Fruit fly (Drosophila melanogaster) whole organism, embryonic: Measurements from ENCODE around the gene CG7231.

Experiments used
- Bteb2 ChIP-seq: fragments of 200-800 bp; sonication (Bioruptor generic); optimal IDR thresholded peaks from 2 replicates; lab custom pipeline; 2016; ENCODE audit warnings: missing biosample characterization, missing genetic modification characterization
- CG10366 ChIP-seq: fragments of 200-800 bp; sonication (Bioruptor generic); IDR thresholded peaks from 2 replicates; pipeline ENCODE4 v1.3.6; 2022; ENCODE audit warnings: missing biosample characterization, missing genetic modification characterization
- CG11398 ChIP-seq: fragments of 200-800 bp; sonication (Bioruptor generic); optimal IDR thresholded peaks from 2 replicates; lab custom pipeline; 2016; ENCODE audit warnings: missing biosample characterization, missing genetic modification characterization
- CG11696 ChIP-seq: fragments of 200-800 bp; sonication (Bioruptor generic); IDR thresholded peaks from 2 replicates; pipeline ENCODE4 v1.3.6; 2022; ENCODE audit warnings: missing biosample characterization, missing genetic modification characterization
- CG11723 ChIP-seq: fragments of 200-800 bp; sonication (Bioruptor generic); optimal IDR thresholded peaks from 2 replicates; lab custom pipeline; 2017; ENCODE audit warnings: missing biosample characterization, mild to moderate bottlenecking, missing genetic modification characterization
- CG12236 ChIP-seq: fragments of 200-800 bp; sonication (Bioruptor generic); optimal IDR thresholded peaks from 2 replicates; lab custom pipeline; 2016; ENCODE audit warnings: missing biosample characterization, missing genetic modification characterization
- CG12659 ChIP-seq: fragments of 200-800 bp; sonication (Bioruptor generic); optimal IDR thresholded peaks from 3 replicates; lab custom pipeline; 2017; ENCODE audit warnings: mild to moderate bottlenecking, missing biosample characterization, missing genetic modification reagents, missing genetic modification characterization
- CG13894 ChIP-seq: fragments of 200-800 bp; sonication (Bioruptor generic); optimal IDR thresholded peaks from 3 replicates; lab custom pipeline; 2018; ENCODE audit warnings: missing biosample characterization, mild to moderate bottlenecking, missing genetic modification characterization, moderate library complexity
- CG16813 ChIP-seq: fragments of 200-800 bp; sonication (Bioruptor generic); IDR thresholded peaks from 3 replicates; pipeline ENCODE4 v1.3.6; 2022; ENCODE audit warnings: missing biosample characterization, missing genetic modification characterization; ENCODE audit not compliant: partially characterized antibody
- CG17328 ChIP-seq: fragments of 200-800 bp; sonication (Bioruptor generic); IDR thresholded peaks from 2 replicates; pipeline ENCODE4 v1.3.6; 2022; ENCODE audit warnings: missing biosample characterization, missing genetic modification characterization
- CG2202 ChIP-seq: fragments of 200-800 bp; sonication (Bioruptor generic); optimal IDR thresholded peaks from 2 replicates; lab custom pipeline; 2018; ENCODE audit warnings: missing biosample characterization, mild to moderate bottlenecking, missing genetic modification characterization
- CG31224 ChIP-seq: fragments of 200-800 bp; sonication (Bioruptor generic); IDR thresholded peaks from 2 replicates; pipeline ENCODE4 v1.3.6; 2022; ENCODE audit warnings: missing biosample characterization, missing genetic modification characterization
- CG32767 ChIP-seq: fragments of 200-800 bp; sonication (Bioruptor generic); IDR thresholded peaks from 2 replicates; pipeline ENCODE4 v1.3.6; 2022; ENCODE audit warnings: missing biosample characterization, missing genetic modification characterization
- CG32772 ChIP-seq: fragments of 200-800 bp; sonication (Bioruptor generic); IDR thresholded peaks from 2 replicates; pipeline ENCODE4 v1.3.6; 2022; ENCODE audit warnings: missing biosample characterization, missing genetic modification characterization
- CG3838 ChIP-seq: fragments of 200-800 bp; sonication (Bioruptor generic); optimal IDR thresholded peaks from 3 replicates; lab custom pipeline; 2016; ENCODE audit warnings: missing biosample characterization, missing genetic modification characterization
- CG7745 ChIP-seq: fragments of 200-800 bp; sonication (Bioruptor generic); optimal IDR thresholded peaks from 2 replicates; lab custom pipeline; 2018; ENCODE audit warnings: missing biosample characterization, mild to moderate bottlenecking, missing genetic modification characterization, moderate library complexity
- CG8089 ChIP-seq: fragments of 200-800 bp; sonication (Bioruptor generic); optimal IDR thresholded peaks from 3 replicates; lab custom pipeline; 2016; ENCODE audit warnings: missing biosample characterization, missing genetic modification characterization
- CG8290 ChIP-seq, 3 experiments: fragments of 200-800 bp; sonication (Bioruptor generic); optimal IDR thresholded peaks; 2 replicates each; lab custom pipeline; 2016 to 2019; ENCODE audit warnings: missing biosample characterization in 3 of 3, missing genetic modification characterization in 3 of 3, mild to moderate bottlenecking in 2 of 3, moderate library complexity in 1 of 3
- CG9727 ChIP-seq: fragments of 200-800 bp; sonication (Bioruptor generic); optimal IDR thresholded peaks from 3 replicates; lab custom pipeline; 2017; ENCODE audit warnings: missing biosample characterization, mild to moderate bottlenecking, missing genetic modification characterization
- CG9876 ChIP-seq: fragments of 200-800 bp; sonication (Bioruptor generic); optimal IDR thresholded peaks from 2 replicates; lab custom pipeline; 2016; ENCODE audit warnings: missing biosample characterization, missing genetic modification characterization
- Chrac-16 ChIP-seq: fragments of 200-800 bp; sonication (Bioruptor generic); optimal IDR thresholded peaks from 3 replicates; lab custom pipeline; 2016; ENCODE audit warnings: missing biosample characterization, missing genetic modification characterization
- D19A ChIP-seq: fragments of 200-800 bp; optimal IDR thresholded peaks from 3 replicates; lab custom pipeline; 2019; ENCODE audit warnings: missing biosample characterization, mild to moderate bottlenecking, missing genetic modification characterization, moderate library complexity
- HLH54F ChIP-seq: fragments of 200-800 bp; sonication (Bioruptor generic); optimal IDR thresholded peaks from 3 replicates; lab custom pipeline; 2016; ENCODE audit warnings: missing biosample characterization, missing genetic modification characterization
- Hr78 ChIP-seq, 2 experiments: fragments of 200-800 bp in 1 of 2; fragments of >200 bp in 1 of 2; sonication (Bioruptor generic) in 1 of 2; optimal IDR thresholded peaks; 2 replicates each; lab custom pipeline; 2017 to 2019; ENCODE audit warnings: missing biosample characterization in 2 of 2, missing genetic modification characterization in 2 of 2, mild to moderate bottlenecking in 1 of 2, moderate library complexity in 1 of 2
- Lim3 ChIP-seq: fragments of 200-800 bp; sonication (Bioruptor generic); IDR thresholded peaks from 2 replicates; pipeline ENCODE4 v1.3.6; 2022; ENCODE audit warnings: missing biosample characterization, missing genetic modification characterization
- MTF-1 ChIP-seq: fragments of 200-800 bp; sonication (Bioruptor generic); optimal IDR thresholded peaks from 2 replicates; lab custom pipeline; 2018; ENCODE audit warnings: missing biosample characterization, mild to moderate bottlenecking, missing genetic modification characterization, borderline replicate concordance
- Med ChIP-seq: fragments of 200-800 bp; sonication (Bioruptor generic); peaks from one replicate; lab custom pipeline; 2016; ENCODE audit warnings: missing biosample characterization, missing genetic modification characterization, mild to moderate bottlenecking, inconsistent platforms, moderate library complexity
- ash1 ChIP-seq: fragments of 200-800 bp; sonication (Bioruptor generic); optimal IDR thresholded peaks from 2 replicates; lab custom pipeline; 2018; ENCODE audit warnings: missing biosample characterization, mild to moderate bottlenecking, missing genetic modification characterization
- bbx ChIP-seq: fragments of 200-800 bp; sonication (Bioruptor generic); IDR thresholded peaks from 2 replicates; pipeline ENCODE4 v1.3.6; 2022; ENCODE audit warnings: missing biosample characterization, missing genetic modification characterization; ENCODE audit not compliant: partially characterized antibody
- chif ChIP-seq, 2 experiments: fragments of 200-800 bp; sonication (Bioruptor generic); optimal IDR thresholded peaks; 3 replicates each; lab custom pipeline; 2016; ENCODE audit warnings: missing biosample characterization in 2 of 2, missing genetic modification characterization in 2 of 2
- corto ChIP-seq: fragments of 200-800 bp; sonication (Bioruptor generic); optimal IDR thresholded peaks from 2 replicates; lab custom pipeline; 2016; ENCODE audit warnings: missing biosample characterization, mild to moderate bottlenecking, missing genetic modification characterization, moderate library complexity
- crol ChIP-seq: fragments of 200-800 bp; sonication (Bioruptor generic); IDR thresholded peaks from 2 replicates; pipeline ENCODE4 v1.3.6; 2022; ENCODE audit warnings: missing biosample characterization, missing genetic modification characterization
- cwo ChIP-seq: fragments of 200-800 bp; sonication (Bioruptor generic); optimal IDR thresholded peaks from 3 replicates; lab custom pipeline; 2017; ENCODE audit warnings: missing biosample characterization, missing genetic modification characterization, mild to moderate bottlenecking, moderate library complexity, missing genetic modification reagents
- ewg ChIP-seq: fragments of 200-800 bp; sonication (Bioruptor generic); optimal IDR thresholded peaks from 3 replicates; lab custom pipeline; 2017; ENCODE audit warnings: mild to moderate bottlenecking, missing biosample characterization, missing genetic modification reagents, missing genetic modification characterization
- grau ChIP-seq: fragments of 200-800 bp; optimal IDR thresholded peaks from 3 replicates; lab custom pipeline; 2019; ENCODE audit warnings: missing biosample characterization, mild to moderate bottlenecking, missing genetic modification characterization, moderate library complexity
- gsb ChIP-seq: fragments of 200-800 bp; sonication (Bioruptor generic); IDR thresholded peaks from 2 replicates; pipeline ENCODE4 v1.3.6; 2022; ENCODE audit warnings: missing biosample characterization, missing genetic modification characterization
- insv ChIP-seq, 2 experiments: fragments of 200-800 bp; sonication (Bioruptor generic); optimal IDR thresholded peaks; 3 replicates each; lab custom pipeline; 2016 to 2018; ENCODE audit warnings: missing biosample characterization in 2 of 2, missing genetic modification characterization in 2 of 2
- oc ChIP-seq: fragments of 200-800 bp; sonication (Bioruptor generic); optimal IDR thresholded peaks from 2 replicates; lab custom pipeline; 2018; ENCODE audit warnings: missing biosample characterization, mild to moderate bottlenecking, missing genetic modification characterization, moderate library complexity
- odd ChIP-seq: fragments of 200-800 bp; sonication (Bioruptor generic); optimal IDR thresholded peaks from 2 replicates; lab custom pipeline; 2017; ENCODE audit warnings: missing biosample characterization, mild to moderate bottlenecking, missing genetic modification characterization
- prd ChIP-seq, 3 experiments: fragments of >200 bp in 2 of 3; fragments of 200-800 bp in 1 of 3; sonication (Bioruptor generic) in 1 of 3; optimal IDR thresholded peaks in 2 of 3; IDR thresholded peaks in 1 of 3; 2 replicates in 2 of 3; 3 replicates in 1 of 3; pipeline versions ENCODE4 v1.3.6 to Lab custom; 2017 to 2022; ENCODE audit warnings: missing biosample characterization in 1 of 3, missing genetic modification characterization in 1 of 3
- ro ChIP-seq: fragments of 200-800 bp; sonication (Bioruptor generic); IDR thresholded peaks from 2 replicates; pipeline ENCODE4 v1.3.6; 2022; ENCODE audit warnings: missing biosample characterization, missing genetic modification characterization
- slbo ChIP-seq: fragments of 200-800 bp; sonication (Bioruptor generic); IDR thresholded peaks from 2 replicates; pipeline ENCODE4 v1.3.6; 2022; ENCODE audit warnings: missing biosample characterization, missing genetic modification characterization
- trh ChIP-seq: fragments of 200-800 bp; sonication (Bioruptor generic); optimal IDR thresholded peaks from 2 replicates; lab custom pipeline; 2016; ENCODE audit warnings: missing biosample characterization, missing genetic modification characterization
- unpg ChIP-seq: fragments of 200-800 bp; sonication (Bioruptor generic); optimal IDR thresholded peaks from 3 replicates; lab custom pipeline; 2018; ENCODE audit warnings: missing biosample characterization, mild to moderate bottlenecking, missing genetic modification characterization, moderate library complexity
- wdn ChIP-seq: fragments of 200-800 bp; sonication (Bioruptor generic); IDR thresholded peaks from 2 replicates; pipeline ENCODE4 v1.3.6; 2022; ENCODE audit warnings: missing biosample characterization, missing genetic modification characterization
- wek ChIP-seq: fragments of 200-800 bp; sonication (Bioruptor generic); optimal IDR thresholded peaks from 3 replicates; lab custom pipeline; 2018; ENCODE audit warnings: missing biosample characterization, mild to moderate bottlenecking, missing genetic modification characterization, moderate library complexity
- zen ChIP-seq: fragments of 200-800 bp; sonication (Bioruptor generic); optimal IDR thresholded peaks from 3 replicates; lab custom pipeline; 2018; ENCODE audit warnings: missing biosample characterization, mild to moderate bottlenecking, missing genetic modification characterization, moderate library complexity

Gene CG7231

DNA sequence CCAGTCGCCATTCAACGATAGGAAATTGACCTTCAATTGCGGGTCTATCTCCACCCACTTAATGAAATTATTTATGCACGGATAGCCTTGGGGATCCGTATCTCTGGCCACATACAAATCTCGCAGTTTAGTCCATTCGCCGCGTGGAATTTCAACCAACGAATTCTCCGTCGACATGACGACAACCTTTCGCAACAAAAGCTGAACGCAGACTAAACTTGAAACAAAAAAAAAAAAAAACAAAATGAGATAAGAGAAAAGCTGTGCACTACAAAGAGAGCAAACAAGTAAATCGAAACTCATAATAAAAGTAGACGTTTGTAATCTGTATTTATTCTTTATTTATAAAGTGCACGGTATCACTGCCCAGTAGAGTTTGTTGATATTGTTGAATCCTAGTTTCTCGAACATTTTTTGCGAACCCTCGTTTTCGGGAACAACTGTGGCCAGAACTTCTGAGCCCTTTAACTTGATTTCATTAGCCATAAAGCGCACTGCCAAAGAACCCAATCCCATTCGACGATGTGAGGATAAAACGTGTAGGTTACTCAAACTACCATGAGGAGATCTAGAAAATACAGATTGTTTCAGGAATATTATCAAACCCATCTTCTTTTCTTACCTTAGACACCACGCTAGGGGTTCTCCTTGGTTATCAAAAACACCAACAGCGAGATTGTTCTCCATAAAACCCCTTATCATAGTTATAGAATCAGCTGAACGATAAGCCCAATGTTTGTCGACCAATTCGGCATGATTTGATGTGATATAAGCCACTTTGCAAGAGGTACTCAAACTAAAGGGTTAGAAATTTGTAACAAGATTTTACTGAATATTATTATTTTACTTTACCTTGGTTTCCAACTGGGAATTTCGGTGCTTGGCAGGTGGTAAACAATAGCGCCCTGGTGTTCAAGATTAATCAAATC, 25.8 kb downstream of the CG7231 start, which contains the start of gene CG12560 (continued):
- TF ChIP-seq odd (GFP tag; lab: Kevin White, UChicago) (no peak), CG8089 (GFP tag; lab: Kevin White, UChicago) (no peak), cwo (no peak), crol (GFP tag; lab: Robert Waterston, UW) (no peak), slbo (GFP tag; lab: Robert Waterston, UW) (0 out of 2 replicates have a peak, but pooled peaks have one; percentile 2), CG9727 (GFP tag; lab: Kevin White, UChicago) (no peak), CG13894 (tag; lab: Kevin White, UChicago) (no peak), CG11696 (no peak), CG12659 (GFP tag; lab: Kevin White, UChicago) (peak; percentile 26), trh (GFP tag; lab: Kevin White, UChicago) (no peak), insv (GFP tag; optimal IDR thresholded peaks at IDR 0.05; lab: Kevin White, UChicago) (no peak), Hr78 (GFP tag; optimal IDR thresholded peaks at IDR 0.05; lab: Kevin White, UChicago) (no peak), ro (GFP tag; lab: Robert Waterston, UW) (no peak), CG11398 (GFP tag; lab: Kevin White, UChicago) (no peak), zen (no peak), Lim3 (no peak), CG10366 (GFP tag; lab: Robert Waterston, UW) (peak; percentile 18; the same call in 1 of the 2 replicates), CG9876 (no peak), CG17328 (GFP tag; lab: Robert Waterston, UW) (no peak), CG32767 (GFP tag; lab: Robert Waterston, UW) (no peak), chif (GFP tag; optimal IDR thresholded peaks at IDR 0.05; lab: Kevin White, UChicago) (no peak), Chrac-16 (no peak), corto (GFP tag; lab: Kevin White, UChicago) (no peak), CG12236 (GFP tag; lab: Kevin White, UChicago) (no peak), MTF-1 (GFP tag; lab: Kevin White, UChicago) (no peak), CG31224 (GFP tag; lab: Robert Waterston, UW) (no peak), CG7745 (tag; lab: Kevin White, UChicago) (no peak), bbx (GFP tag; lab: Robert Waterston, UW) (no peak; the same call in 1 of the 2 replicates), CG2202 (tag; lab: Kevin White, UChicago) (no peak), HLH54F (no peak), Med (peak; percentile 33), Bteb2 (GFP tag; lab: Kevin White, UChicago) (no peak), gsb (no peak), D19A (tag; lab: Kevin White, UChicago) (peak; percentile 16), wdn (no peak), grau (tag; lab: Kevin White, UChicago) (no peak), ewg (GFP tag; lab: Kevin White, UChicago) (no peak), ash1 (GFP tag; lab: Kevin White, UChicago) (no peak), wek (GFP tag; lab: Kevin White, UChicago) (no peak), unpg (GFP tag; lab: Kevin White, UChicago) (no peak), CG11723 (no peak), CG16813 (no peak), oc (no peak), CG3838 (GFP tag; lab: Kevin White, UChicago) (peak; percentile 15), CG8290 (GFP tag; optimal IDR thresholded peaks at IDR 0.05; lab: Kevin White, UChicago) (no peak), CG8290 (tag; optimal IDR thresholded peaks at IDR 0.05; lab: Kevin White, UChicago) (peak in 1 of 2 experiments; percentile 11), prd (optimal IDR thresholded peaks at IDR 0.05; lab: Kevin White, UChicago) (no peak), prd (GFP tag; IDR thresholded peaks at IDR 0.05; lab: Robert Waterston, UW) (no peak), CG32772 (GFP tag; lab: Robert Waterston, UW) (peak; percentile 68)
